Fruit fly (Drosophila melanogaster): ENCODE data around the gene beta-Man.

beta-Man gene

DNA sequence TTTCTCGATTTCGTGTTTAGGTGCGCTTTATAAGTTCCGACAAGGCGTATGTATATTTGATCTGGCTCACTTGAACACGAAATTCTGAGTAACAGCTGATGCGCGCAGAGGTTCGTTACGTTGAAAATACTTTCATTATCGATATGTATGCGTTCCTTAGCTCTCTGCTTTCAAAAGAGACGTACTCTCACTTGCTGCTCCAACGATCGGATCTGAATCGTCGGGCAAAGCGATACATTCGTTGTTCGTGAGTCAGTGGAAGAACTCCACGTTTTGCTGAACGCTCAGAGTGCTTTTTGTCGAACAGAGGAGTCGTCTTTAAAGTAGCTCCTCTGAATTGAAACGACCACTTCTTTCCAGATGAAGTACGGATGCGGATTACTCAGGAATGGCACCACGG is at the start of gene beta-Man:
Gene beta-Man (plus strand): TSS at position 152 of the 400 bp plus-strand sequence.
- no peak for TF ChIP-seq CG8765 (GFP tag; IDR thresholded peaks at IDR 0.05)
- no peak for TF ChIP-seq Nf-YB (GFP tag; optimal IDR thresholded peaks at IDR 0.05)
- TF ChIP-seq CG7963 (GFP tag; IDR thresholded peaks at IDR 0.05; ENCODE audit: partially characterized antibody) = peak; percentile 55; the same call in 2 of the 3 replicates
- no peak for TF ChIP-seq grau (tag; optimal IDR thresholded peaks at IDR 0.05)
- no peak for TF ChIP-seq tgo (GFP tag; IDR thresholded peaks at IDR 0.05)
- no peak for TF ChIP-seq CkIIα-i1 (GFP tag; IDR thresholded peaks at IDR 0.05)
- TF ChIP-seq chif (GFP tag; optimal IDR thresholded peaks at IDR 0.05) = no peak
- no peak for TF ChIP-seq B-H1 (GFP tag; IDR thresholded peaks at IDR 0.05)
- no peak for TF ChIP-seq CG4282 (GFP tag; optimal IDR thresholded peaks at IDR 0.05)
- TF ChIP-seq Poxn (GFP tag; IDR thresholded peaks at IDR 0.05) = no peak
- no peak for TF ChIP-seq lbe (GFP tag; optimal IDR thresholded peaks at IDR 0.05)
- TF ChIP-seq HmgD (GFP tag; optimal IDR thresholded peaks at IDR 0.05) = no peak
- TF ChIP-seq CG11398 (GFP tag; optimal IDR thresholded peaks at IDR 0.05) = no peak
- no peak for TF ChIP-seq CG8478 (optimal IDR thresholded peaks at IDR 0.05)
- TF ChIP-seq CG8290 (GFP tag; optimal IDR thresholded peaks at IDR 0.05) = peak; percentile 33
- peak in 1 of 2 experiments; percentile 60 for TF ChIP-seq CG8290 (tag; optimal IDR thresholded peaks at IDR 0.05)
- TF ChIP-seq CG3407 (GFP tag; optimal IDR thresholded peaks at IDR 0.05) = no peak
- peak; percentile 43 for TF ChIP-seq Meics (GFP tag; optimal IDR thresholded peaks at IDR 0.05)
- TF ChIP-seq ato (GFP tag; IDR thresholded peaks at IDR 0.05; ENCODE audit: partially characterized antibody) = 0 out of 2 replicates have a peak, but pooled peaks have one; percentile 44
- no peak for TF ChIP-seq CG30403 (GFP tag; optimal IDR thresholded peaks at IDR 0.05)
- TF ChIP-seq p53 (GFP tag; optimal IDR thresholded peaks at IDR 0.05) = no peak
- no peak for TF ChIP-seq Chrac-16 (GFP tag; optimal IDR thresholded peaks at IDR 0.05)
- peak; percentile 61; the same call in 1 of the 2 replicates for TF ChIP-seq Bgb (GFP tag; IDR thresholded peaks at IDR 0.05; ENCODE audit: partially characterized antibody)
- no peak for TF ChIP-seq onecut (GFP tag; IDR thresholded peaks at IDR 0.05)
- TF ChIP-seq pita (GFP tag; optimal IDR thresholded peaks at IDR 0.05) = no peak
- no peak for TF ChIP-seq CG11093 (GFP tag; IDR thresholded peaks at IDR 0.05)
- TF ChIP-seq CG9817 (tag; optimal IDR thresholded peaks at IDR 0.05) = no peak
- no peak for TF ChIP-seq tna (GFP tag; IDR thresholded peaks at IDR 0.05; ENCODE audit: partially characterized antibody)
- no peak for TF ChIP-seq ewg (GFP tag; optimal IDR thresholded peaks at IDR 0.05)
- no peak for TF ChIP-seq CG17612 (GFP tag; IDR thresholded peaks at IDR 0.05)
- peak; percentile 33 for TF ChIP-seq CG13894 (tag; optimal IDR thresholded peaks at IDR 0.05)
- no peak for TF ChIP-seq CG32767 (GFP tag; IDR thresholded peaks at IDR 0.05)
- TF ChIP-seq CG6272 (GFP tag; IDR thresholded peaks at IDR 0.05) = no peak
- no peak for TF ChIP-seq CG32532 (GFP tag; IDR thresholded peaks at IDR 0.05)
- no peak for TF ChIP-seq sim (GFP tag; IDR thresholded peaks at IDR 0.05)
- no peak for TF ChIP-seq Eip74EF (GFP tag; optimal IDR thresholded peaks at IDR 0.05)
- TF ChIP-seq CG10462 (GFP tag; optimal IDR thresholded peaks at IDR 0.05) = no peak
- no peak for TF ChIP-seq slou (GFP tag; optimal IDR thresholded peaks at IDR 0.05)
- no peak for TF ChIP-seq da (GFP tag; optimal IDR thresholded peaks at IDR 0.05)
- no peak for TF ChIP-seq trem (tag; optimal IDR thresholded peaks at IDR 0.05)
- TF ChIP-seq CG16863 (GFP tag; optimal IDR thresholded peaks at IDR 0.05) = no peak
- TF ChIP-seq HHEX (GFP tag; optimal IDR thresholded peaks at IDR 0.05) = no peak
- TF ChIP-seq Oaz (GFP tag; IDR thresholded peaks at IDR 0.05) = no peak
- no peak for TF ChIP-seq gce (GFP tag; IDR thresholded peaks at IDR 0.05)
- no peak for TF ChIP-seq yki (optimal IDR thresholded peaks at IDR 0.05)
- no peak for TF ChIP-seq wek (GFP tag; optimal IDR thresholded peaks at IDR 0.05)
- TF ChIP-seq CG17328 (GFP tag; IDR thresholded peaks at IDR 0.05) = no peak
- no peak for TF ChIP-seq dpn (GFP tag; optimal IDR thresholded peaks at IDR 0.05)
- no peak for TF ChIP-seq Fer1 (GFP tag; optimal IDR thresholded peaks at IDR 0.05)
- TF ChIP-seq CG4707 (GFP tag; optimal IDR thresholded peaks at IDR 0.05) = no peak
- TF ChIP-seq az2 (GFP tag; optimal IDR thresholded peaks at IDR 0.05) = no peak
- TF ChIP-seq fd64A (GFP tag; optimal IDR thresholded peaks at IDR 0.05) = no peak
- TF ChIP-seq CG3995 (GFP tag; optimal IDR thresholded peaks at IDR 0.05) = no peak
